Fruit fly (Drosophila melanogaster): Measurements from ENCODE around the gene CG3106.

DNA sequence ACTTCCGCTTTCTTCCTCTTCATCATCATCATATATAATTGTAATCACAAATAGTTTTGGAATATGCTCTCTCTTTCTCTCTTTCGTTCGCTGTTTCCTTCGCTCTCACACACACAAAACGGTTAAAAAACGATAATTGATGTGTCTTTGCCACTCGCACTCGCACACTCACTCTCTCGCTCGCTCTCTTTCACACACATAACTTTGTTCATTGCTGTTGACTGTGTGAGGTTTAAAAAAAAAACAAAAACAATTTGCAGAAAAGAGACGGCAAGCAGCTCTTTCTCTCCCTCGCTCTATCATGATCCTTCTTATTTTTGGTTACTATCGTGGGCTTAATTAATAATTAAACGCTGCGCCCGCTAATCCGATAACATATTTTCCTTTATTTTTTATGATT, 3.8 kb upstream of the CG3106 start:
- TF ChIP-seq Ets96B (tag; optimal IDR thresholded peaks at IDR 0.05) (no peak), CG6163 (GFP tag; IDR thresholded peaks at IDR 0.05) (no peak), OdsH (GFP tag; optimal IDR thresholded peaks at IDR 0.05) (no peak)
